Worm (Caenorhabditis elegans) whole organism, mixed stage, embryonic: ENCODE data around the gene zag-1.

Experiments used
- blmp-1 ChIP-seq: fragments of 150-350 bp; optimal IDR thresholded peaks from 2 replicates; lab custom pipeline; 2014; ENCODE audit warnings: missing biosample characterization, missing genetic modification characterization
- pha-4 ChIP-seq: fragments of 150-350 bp; optimal IDR thresholded peaks from 2 replicates; lab custom pipeline; 2018; ENCODE audit warnings: missing biosample characterization, missing genetic modification reagents, missing genetic modification characterization

- TF ChIP-seq pha-4 = no peak
- no peak for TF ChIP-seq blmp-1 (tag; lab: Kevin White, UChicago)
These were observed 18.1 kb downstream of the zag-1 start, which contains the start of gene F37C4.5 for ce11 chrIV:3873706-3874105.
